Worm (Caenorhabditis elegans): Measurements from ENCODE around the gene ZK643.5.

DNA sequence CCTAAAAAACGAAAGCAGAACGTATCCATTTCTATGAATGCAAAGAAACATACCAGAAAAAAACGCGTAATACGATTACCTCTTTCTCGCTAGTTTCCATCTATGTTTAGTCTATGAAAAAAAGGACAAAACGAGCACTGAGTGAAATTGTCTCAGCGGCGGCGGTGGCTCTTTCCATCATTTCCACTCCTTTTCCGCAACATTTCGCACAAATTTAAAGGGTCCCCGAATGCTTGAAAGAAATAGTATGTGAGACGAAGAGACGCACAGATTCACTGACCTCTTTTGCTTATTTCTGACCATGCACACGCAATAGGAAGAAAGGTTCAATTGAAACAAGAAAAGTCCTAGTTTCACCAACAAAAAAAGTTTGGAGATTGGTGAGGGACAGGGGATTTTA, 9.7 kb downstream of the ZK643.5 start:
- TF ChIP-seq ztf-11 (tag; optimal IDR thresholded peaks at IDR 0.05) (no peak), skn-1 (tag; optimal IDR thresholded peaks at IDR 0.05) (no peak), nhr-12 (tag; optimal IDR thresholded peaks at IDR 0.05) (no peak), nhr-67 (tag; optimal IDR thresholded peaks at IDR 0.05) (no peak), elt-3 (tag; optimal IDR thresholded peaks at IDR 0.05) (no peak), pqm-1 (tag; optimal IDR thresholded peaks at IDR 0.05) (no peak), eor-1 (tag; optimal IDR thresholded peaks at IDR 0.05) (no peak), ama-1 (optimal IDR thresholded peaks at IDR 0.05) (no peak), pha-4 (tag; optimal IDR thresholded peaks at IDR 0.05) (no peak)

Measured in whole organism, L3 larva.